Worm (Caenorhabditis elegans) whole organism, early embryonic: ENCODE data around the gene puf-5.

Experiments
- aly-1 ChIP-seq: sonication (generic microtip); optimal IDR thresholded peaks from 2 replicates; lab custom pipeline; 2016; ENCODE audit warnings: missing genetic modification characterization, missing compliant biosample characterization
- ama-1 ChIP-seq: fragments of 150-350 bp; optimal IDR thresholded peaks from 2 replicates; lab custom pipeline; 2014
- hmbx-1 ChIP-seq: sonication (generic microtip); optimal IDR thresholded peaks from 2 replicates; lab custom pipeline; 2016; ENCODE audit warnings: mild to moderate bottlenecking, missing genetic modification characterization, missing compliant biosample characterization
- hmg-4 ChIP-seq: fragments of 200-800 bp; sonication (Bioruptor generic); optimal IDR thresholded peaks from 2 replicates; lab custom pipeline; 2018; ENCODE audit warnings: mild to moderate bottlenecking, missing genetic modification characterization, missing compliant biosample characterization
- tbx-37 ChIP-seq: fragments of 200-800 bp; sonication (Bioruptor generic); conservative IDR thresholded peaks from 2 replicates; pipeline ENCODE4 v1.3.6; 2022; ENCODE audit warnings: missing genetic modification reagents, missing genetic modification characterization, missing compliant biosample characterization
- tra-4 ChIP-seq: sonication (generic microtip); optimal IDR thresholded peaks from 2 replicates; lab custom pipeline; 2017; ENCODE audit warnings: missing genetic modification characterization, missing compliant biosample characterization

DNA sequence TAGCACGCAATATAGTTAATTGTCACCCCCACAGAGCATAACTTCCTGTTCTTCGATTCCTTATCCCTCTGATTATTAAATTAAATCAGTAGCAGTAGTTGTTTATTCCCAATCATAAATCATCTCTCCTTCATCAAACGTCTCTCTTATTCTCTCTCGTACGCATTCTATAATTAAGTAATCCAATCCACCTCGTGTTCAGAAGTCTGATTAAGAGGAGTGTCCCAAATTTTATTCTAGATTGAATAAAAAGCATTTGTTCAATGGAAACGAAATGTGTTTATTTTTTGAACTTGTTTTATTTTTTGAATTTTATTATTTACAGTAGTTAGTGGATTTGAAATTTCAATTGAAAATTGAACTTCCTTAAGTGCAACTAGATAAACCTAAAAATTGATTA lies 36.0 kb downstream of the puf-5 start:
- no peak for TF ChIP-seq ama-1 (lab: Kevin White, UChicago)
- TF ChIP-seq hmbx-1: no peak
- TF ChIP-seq tra-4 (tag; lab: Kevin White, UChicago): no peak
- TF ChIP-seq hmg-4: no peak
- TF ChIP-seq tbx-37 (GFP tag; lab: Robert Waterston, UW): no peak
- no peak for TF ChIP-seq aly-1
